Worm (Caenorhabditis elegans): ENCODE results near the gene K08F8.7.

K08F8.7 gene

DNA sequence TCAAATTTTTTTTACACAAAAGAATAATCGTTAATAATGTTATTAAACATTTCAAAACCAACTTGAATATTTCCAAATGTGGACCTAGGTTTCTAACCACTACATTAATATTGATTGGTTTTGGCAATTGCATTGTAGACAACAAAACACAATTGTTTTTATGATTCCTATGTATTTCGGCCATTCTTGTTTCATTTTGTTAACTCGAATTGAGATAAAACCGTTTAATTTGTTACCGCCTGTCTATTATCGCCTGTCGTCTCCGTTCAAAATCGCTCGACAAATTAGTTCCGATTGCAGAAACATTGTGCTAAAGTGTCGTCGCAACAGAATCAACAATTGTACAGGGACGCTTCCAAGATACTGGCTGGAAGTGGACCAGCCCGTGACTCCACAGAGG, 15.5 kb upstream of the K08F8.7 start, which contains the start of gene let-19:
Gene let-19 (plus strand): TSS at position 301 of the 400 bp plus-strand sequence.
- TF ChIP-seq dao-5 (tag; optimal IDR thresholded peaks at IDR 0.05) (no peak), W03F9.2 (tag; optimal IDR thresholded peaks at IDR 0.05) (no peak), him-1 (tag; optimal IDR thresholded peaks at IDR 0.05) (no peak)

- TF ChIP-seq dao-5 (tag; optimal IDR thresholded peaks at IDR 0.05) (no peak), him-1 (tag; optimal IDR thresholded peaks at IDR 0.05) (no peak), W03F9.2 (tag; optimal IDR thresholded peaks at IDR 0.05) (no peak)
Observed at ce11 chrII:8769375-8769774, 14.2 kb upstream of the K08F8.7 start.

- TF ChIP-seq him-1 (tag; optimal IDR thresholded peaks at IDR 0.05) (no peak), W03F9.2 (tag; optimal IDR thresholded peaks at IDR 0.05) (no peak), dao-5 (tag; optimal IDR thresholded peaks at IDR 0.05) (no peak)
Observed at ce11 chrII:8766897-8767296, 11.7 kb upstream of the K08F8.7 start, which contains the start of gene pah-1. TSS of gene pah-1 (minus strand) at chrII:8766997.

DNA sequence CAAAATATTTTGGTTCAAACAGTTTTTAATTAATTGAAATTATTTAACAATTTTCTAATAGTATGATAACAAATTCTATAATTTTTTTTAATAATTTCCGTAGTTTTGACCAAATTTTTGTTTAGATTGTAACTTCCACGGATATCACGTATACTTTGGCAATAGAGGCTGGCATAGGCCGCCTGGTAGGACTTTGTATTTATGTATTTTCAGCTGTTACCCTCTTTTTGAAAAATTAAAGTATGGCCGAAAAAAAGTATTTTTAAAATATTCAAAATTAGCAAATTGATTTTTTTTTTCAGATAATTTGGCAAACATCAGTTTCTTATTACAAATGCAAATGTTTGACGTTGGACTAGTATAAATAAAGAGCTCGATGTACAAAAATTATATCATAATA, 11.3 kb upstream of the K08F8.7 start, which contains the start of the genes nsph-1.1 and K08F8.15:
Gene nsph-1.1 (plus strand): TSS at position 301 of the 400 bp plus-strand sequence.
Gene K08F8.15 (plus strand): TSS at position 335 of the 400 bp plus-strand sequence.
- TF ChIP-seq dao-5 (tag; optimal IDR thresholded peaks at IDR 0.05) (no peak), him-1 (tag; optimal IDR thresholded peaks at IDR 0.05) (no peak), W03F9.2 (tag; optimal IDR thresholded peaks at IDR 0.05) (no peak)

- TF ChIP-seq him-1 (tag; optimal IDR thresholded peaks at IDR 0.05), result no peak
- no peak for TF ChIP-seq dao-5 (tag; optimal IDR thresholded peaks at IDR 0.05)
- TF ChIP-seq W03F9.2 (tag; optimal IDR thresholded peaks at IDR 0.05), result no peak
Observed at ce11 chrII:8765131-8765530, 10.0 kb upstream of the K08F8.7 start.

DNA sequence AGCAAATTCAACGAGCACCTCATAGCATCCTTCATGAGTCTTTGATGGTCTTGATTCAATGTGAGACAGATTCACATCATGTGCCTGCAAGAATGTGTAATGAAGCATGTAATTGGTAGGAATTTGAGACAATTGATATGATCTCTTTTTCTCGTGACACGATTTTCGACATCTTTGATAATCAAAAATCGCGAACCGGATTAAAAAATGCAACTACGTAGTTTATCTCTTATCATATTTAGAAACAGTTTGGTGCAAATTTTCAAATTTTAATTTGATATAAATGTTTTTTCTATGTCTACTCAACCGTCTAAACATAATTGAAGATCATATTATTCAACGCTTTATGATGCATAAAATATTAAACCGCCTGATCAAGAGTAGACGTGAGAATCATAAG, 9.2 kb upstream of the K08F8.7 start:
- TF ChIP-seq dao-5 (tag; optimal IDR thresholded peaks at IDR 0.05), result no peak
- TF ChIP-seq him-1 (tag; optimal IDR thresholded peaks at IDR 0.05), result no peak
- no peak for TF ChIP-seq W03F9.2 (tag; optimal IDR thresholded peaks at IDR 0.05)

- TF ChIP-seq W03F9.2 (tag; optimal IDR thresholded peaks at IDR 0.05), result no peak
Observed at ce11 chrII:8763367-8763766, 8.2 kb upstream of the K08F8.7 start.

- TF ChIP-seq W03F9.2 (tag; optimal IDR thresholded peaks at IDR 0.05), result no peak
- TF ChIP-seq him-1 (tag; optimal IDR thresholded peaks at IDR 0.05), result no peak
- no peak for TF ChIP-seq dao-5 (tag; optimal IDR thresholded peaks at IDR 0.05)
Observed at ce11 chrII:8761739-8762138, 6.6 kb upstream of the K08F8.7 start.

DNA sequence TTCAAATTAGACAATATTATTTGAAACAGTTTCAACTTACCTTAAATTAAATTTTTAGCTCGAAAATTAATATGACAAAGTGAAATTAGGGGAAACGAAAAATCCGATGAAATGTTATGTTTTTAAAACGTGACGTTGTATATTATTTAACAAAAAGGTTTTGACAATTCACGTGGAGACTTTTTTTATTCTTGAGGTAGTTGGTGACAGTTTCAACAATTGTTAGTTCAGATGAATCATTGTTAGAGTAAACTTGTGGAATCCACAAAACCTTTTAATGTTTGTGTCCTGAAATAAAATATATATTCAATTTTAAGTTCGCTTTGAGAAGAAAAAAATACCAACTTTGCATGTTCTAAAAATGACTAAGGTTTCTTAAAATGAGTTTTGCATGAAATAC, 4.3 kb upstream of the K08F8.7 start, which contains the start of gene fut-1:
Gene fut-1 (minus strand): TSS at position 101 of the 400 bp plus-strand sequence.
- TF ChIP-seq W03F9.2 (tag; optimal IDR thresholded peaks at IDR 0.05), result no peak
- TF ChIP-seq dao-5 (tag; optimal IDR thresholded peaks at IDR 0.05), result no peak
- no peak for TF ChIP-seq him-1 (tag; optimal IDR thresholded peaks at IDR 0.05)

ce11 chrII:8751686-8752085, 3.5 kb downstream of the K08F8.7 start, which contains the start of gene atf-2:
TSS of gene atf-2 (plus strand) at chrII:8751986.
- TF ChIP-seq W03F9.2 (tag; optimal IDR thresholded peaks at IDR 0.05) (no peak), him-1 (tag; optimal IDR thresholded peaks at IDR 0.05) (no peak), dao-5 (tag; optimal IDR thresholded peaks at IDR 0.05) (no peak)

DNA sequence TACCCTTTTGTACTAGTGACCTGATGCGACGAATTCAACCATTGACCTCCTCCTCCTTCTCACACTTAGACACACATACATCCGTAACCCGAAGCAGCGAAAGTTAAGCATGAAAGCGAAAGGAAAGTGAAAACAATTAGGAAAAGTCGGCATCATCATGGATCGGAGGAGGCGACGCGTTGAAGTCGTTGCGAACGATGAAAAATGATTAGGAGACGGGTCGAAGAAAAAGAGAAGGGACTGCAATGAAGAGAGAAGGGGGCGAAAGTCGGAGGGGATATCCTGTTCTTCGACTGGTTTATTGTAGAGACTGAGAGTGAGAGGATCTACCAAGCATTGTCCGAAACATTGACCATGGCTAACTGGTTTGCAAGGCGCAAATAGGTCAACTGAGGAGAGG, 4.1 kb downstream of the K08F8.7 start:
- no peak for TF ChIP-seq dao-5 (tag; optimal IDR thresholded peaks at IDR 0.05)
- no peak for TF ChIP-seq him-1 (tag; optimal IDR thresholded peaks at IDR 0.05)
- no peak for TF ChIP-seq W03F9.2 (tag; optimal IDR thresholded peaks at IDR 0.05)

DNA sequence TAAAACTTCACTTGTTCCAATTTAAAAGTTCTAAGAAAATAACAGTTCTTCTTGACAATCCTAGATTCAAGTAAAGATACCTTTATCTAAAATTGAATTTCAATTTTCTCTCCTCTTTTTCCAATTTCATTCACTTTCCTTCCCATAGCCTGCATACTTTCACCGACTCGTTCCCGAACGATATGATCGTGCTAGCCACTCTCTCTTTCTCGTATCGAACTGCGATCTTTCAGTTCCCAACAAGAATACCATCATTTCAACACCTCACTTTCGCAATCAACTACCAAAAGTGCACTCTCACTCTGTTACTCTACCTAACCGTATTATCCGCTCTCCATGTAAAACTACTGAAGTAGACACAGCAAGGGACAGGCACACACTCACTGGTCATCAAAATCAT, 5.1 kb downstream of the K08F8.7 start:
- TF ChIP-seq dao-5 (tag; optimal IDR thresholded peaks at IDR 0.05) (no peak), him-1 (tag; optimal IDR thresholded peaks at IDR 0.05) (no peak), W03F9.2 (tag; optimal IDR thresholded peaks at IDR 0.05) (no peak)

- TF ChIP-seq him-1 (tag; optimal IDR thresholded peaks at IDR 0.05) (no peak), W03F9.2 (tag; optimal IDR thresholded peaks at IDR 0.05) (no peak), dao-5 (tag; optimal IDR thresholded peaks at IDR 0.05) (no peak)
Observed at ce11 chrII:8749084-8749483, 6.1 kb downstream of the K08F8.7 start.

DNA sequence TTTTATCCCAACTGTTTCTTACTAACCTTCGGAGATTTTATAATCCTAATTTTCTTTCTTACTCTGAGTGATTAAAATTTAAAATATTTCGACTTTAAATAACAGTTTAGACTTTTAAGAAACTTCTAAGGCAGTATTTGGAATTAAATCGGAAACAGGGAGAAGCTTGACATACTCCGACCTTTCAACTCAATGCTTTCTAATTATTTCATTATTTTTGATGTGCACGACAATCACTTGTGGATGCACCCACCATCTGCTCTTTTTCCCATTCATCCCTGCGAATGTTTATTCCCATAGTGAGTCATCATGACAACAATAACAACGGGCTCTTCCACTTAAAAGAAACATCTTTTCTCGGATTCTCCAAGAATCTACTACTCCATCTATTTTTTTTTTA, 6.5 kb downstream of the K08F8.7 start:
- TF ChIP-seq W03F9.2 (tag; optimal IDR thresholded peaks at IDR 0.05), result no peak
- no peak for TF ChIP-seq him-1 (tag; optimal IDR thresholded peaks at IDR 0.05)
- no peak for TF ChIP-seq dao-5 (tag; optimal IDR thresholded peaks at IDR 0.05)

ce11 chrII:8747939-8748352, 7.2 kb downstream of the K08F8.7 start:
- TF ChIP-seq dao-5 (tag; optimal IDR thresholded peaks at IDR 0.05) (no peak), him-1 (tag; optimal IDR thresholded peaks at IDR 0.05) (no peak), W03F9.2 (tag; optimal IDR thresholded peaks at IDR 0.05) (no peak)
